Worm (Caenorhabditis elegans) whole organism, mixed stage, embryonic: Measurements from ENCODE around the gene spp-20.

Experiments
- elt-3 ChIP-seq: fragments of 150-350 bp; optimal IDR thresholded peaks from 2 replicates; lab custom pipeline; 2014; ENCODE audit warnings: missing biosample characterization, missing genetic modification characterization
- lin-32 ChIP-seq: fragments of 200-800 bp; sonication (Bioruptor generic); optimal IDR thresholded peaks from 2 replicates; lab custom pipeline; 2018; ENCODE audit warnings: mild to moderate bottlenecking, missing genetic modification characterization, missing compliant biosample characterization
- mep-1 ChIP-seq: fragments of 150-350 bp; optimal IDR thresholded peaks from 2 replicates; lab custom pipeline; 2017; ENCODE audit warnings: missing biosample characterization, missing genetic modification reagents, missing genetic modification characterization, inconsistent platforms
- nhr-2 ChIP-seq: fragments of 150-350 bp; optimal IDR thresholded peaks from 2 replicates; lab custom pipeline; 2014; ENCODE audit warnings: missing biosample characterization, missing genetic modification characterization
- nhr-237 ChIP-seq: fragments of 150-350 bp; optimal IDR thresholded peaks from 2 replicates; lab custom pipeline; 2014; ENCODE audit warnings: missing biosample characterization, missing genetic modification characterization
- nhr-76 ChIP-seq: sonication (generic microtip); optimal IDR thresholded peaks from 2 replicates; lab custom pipeline; 2017; ENCODE audit warnings: missing biosample characterization, missing genetic modification characterization
- sptf-1 ChIP-seq: sonication (generic microtip); optimal IDR thresholded peaks from 2 replicates; lab custom pipeline; 2017; ENCODE audit warnings: mild to moderate bottlenecking, missing genetic modification characterization, moderate library complexity, missing compliant biosample characterization
- tbx-8 ChIP-seq: fragments of 200-800 bp; sonication (Bioruptor generic); optimal IDR thresholded peaks from 2 replicates; lab custom pipeline; 2018; ENCODE audit warnings: mild to moderate bottlenecking, missing genetic modification characterization, moderate library complexity, missing compliant biosample characterization
- unc-120 ChIP-seq: sonication (generic microtip); optimal IDR thresholded peaks from 2 replicates; lab custom pipeline; 2017; ENCODE audit warnings: missing genetic modification characterization, missing compliant biosample characterization; ENCODE audit not compliant: poor library complexity, severe bottlenecking
- unc-62 ChIP-seq: fragments of 150-350 bp; optimal IDR thresholded peaks from 2 replicates; lab custom pipeline; 2014; ENCODE audit warnings: missing biosample characterization, missing genetic modification reagents, missing genetic modification characterization
- zip-8 ChIP-seq: fragments of 150-350 bp; optimal IDR thresholded peaks from 2 replicates; lab custom pipeline; 2014; ENCODE audit warnings: missing biosample characterization, missing genetic modification characterization

ce11 chrV:6508703-6509102 lies 49.3 kb downstream of the spp-20 start, which contains the start of gene ubh-3:
- TF ChIP-seq nhr-76 (tag; lab: Kevin White, UChicago) (no peak), elt-3 (tag; lab: Kevin White, UChicago) (no peak), mep-1 (tag; lab: Kevin White, UChicago) (no peak), unc-62 (no peak), nhr-2 (tag; lab: Kevin White, UChicago) (no peak), nhr-237 (tag; lab: Kevin White, UChicago) (no peak), sptf-1 (tag; lab: Kevin White, UChicago) (no peak), tbx-8 (no peak), zip-8 (tag; lab: Kevin White, UChicago) (no peak), unc-120 (tag; lab: Kevin White, UChicago) (no peak), lin-32 (GFP tag; lab: Kevin White, UChicago) (no peak)
